Worm (Caenorhabditis elegans): ENCODE results near the gene cdf-1.

DNA sequence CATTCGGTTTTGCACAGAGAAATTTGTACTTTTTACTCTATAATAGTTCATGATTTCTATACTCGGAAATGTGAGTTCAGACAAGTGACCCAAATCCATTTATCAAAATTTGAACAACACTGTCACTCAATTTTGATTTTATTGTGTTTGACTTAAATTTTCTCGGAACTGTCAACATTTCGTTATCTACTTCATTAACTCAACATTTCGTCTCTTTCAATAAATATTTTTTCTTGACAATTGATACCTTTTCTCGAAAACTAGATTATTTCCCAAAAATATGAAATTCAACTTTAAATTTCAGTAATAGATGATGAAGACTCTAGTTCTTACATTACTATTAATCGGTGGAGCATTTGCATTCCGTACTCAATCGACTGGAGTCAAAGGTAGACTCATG is 5.7 kb upstream of the cdf-1 start, which contains the start of gene ttr-36:
- no peak for TF ChIP-seq med-1 (GFP tag; optimal IDR thresholded peaks at IDR 0.05; ENCODE audit: insufficient read depth)
- no peak for TF ChIP-seq ztf-29 (GFP tag; IDR thresholded peaks at IDR 0.05)
- TF ChIP-seq flt-1 (GFP tag; IDR thresholded peaks at IDR 0.05): no peak
- TF ChIP-seq T22C8.4 (GFP tag; IDR thresholded peaks at IDR 0.05): no peak
- TF ChIP-seq ref-1 (GFP tag; conservative IDR thresholded peaks at IDR 0.05): no peak
